Fruit fly (Drosophila melanogaster) whole organism, embryonic: ENCODE results near the gene mnd.

Experiments
- ATbp ChIP-seq: fragments of 200-800 bp; sonication (Bioruptor generic); optimal IDR thresholded peaks from 2 replicates; lab custom pipeline; 2017; ENCODE audit warnings: missing biosample characterization, mild to moderate bottlenecking, missing genetic modification characterization, missing genetic modification reagents
- Adf1 ChIP-seq: fragments of 200-800 bp; sonication (Bioruptor generic); IDR thresholded peaks from 2 replicates; pipeline ENCODE4 v1.3.6; 2022; ENCODE audit warnings: missing biosample characterization, missing genetic modification characterization
- Asciz ChIP-seq: fragments of 200-800 bp; sonication (Bioruptor generic); optimal IDR thresholded peaks from 2 replicates; lab custom pipeline; 2017; ENCODE audit warnings: missing biosample characterization, mild to moderate bottlenecking, missing genetic modification characterization, missing genetic modification reagents
- BtbVII ChIP-seq: fragments of 200-800 bp; sonication (Bioruptor generic); optimal IDR thresholded peaks from 3 replicates; lab custom pipeline; 2017; ENCODE audit warnings: missing biosample characterization, mild to moderate bottlenecking, missing genetic modification characterization
- CG10267 ChIP-seq: fragments of 200-800 bp; sonication (Bioruptor generic); optimal IDR thresholded peaks from 2 replicates; lab custom pipeline; 2018; ENCODE audit warnings: missing biosample characterization, mild to moderate bottlenecking, missing genetic modification characterization, moderate library complexity
- CG12769 ChIP-seq: fragments of 200-800 bp; sonication (Bioruptor generic); optimal IDR thresholded peaks from 2 replicates; lab custom pipeline; 2019; ENCODE audit warnings: missing biosample characterization, mild to moderate bottlenecking, missing genetic modification characterization, moderate library complexity
- CG1529 ChIP-seq: fragments of 200-800 bp; sonication (Bioruptor generic); optimal IDR thresholded peaks from 3 replicates; lab custom pipeline; 2018; ENCODE audit warnings: missing biosample characterization, missing genetic modification characterization
- CG17612 ChIP-seq: fragments of 200-800 bp; sonication (Bioruptor generic); IDR thresholded peaks from 2 replicates; pipeline ENCODE4 v1.3.6; 2022; ENCODE audit warnings: missing biosample characterization, missing genetic modification characterization
- CG18599 ChIP-seq: fragments of 200-800 bp; sonication (Bioruptor generic); optimal IDR thresholded peaks from 3 replicates; lab custom pipeline; 2017; ENCODE audit warnings: missing biosample characterization, missing genetic modification characterization, mild to moderate bottlenecking, moderate library complexity, missing genetic modification reagents
- CG2129 ChIP-seq: fragments of 200-800 bp; sonication (Bioruptor generic); IDR thresholded peaks from 2 replicates; pipeline ENCODE4 v1.3.6; 2022; ENCODE audit warnings: missing biosample characterization, missing genetic modification characterization; ENCODE audit not compliant: partially characterized antibody
- CG2678 ChIP-seq: fragments of 200-800 bp; sonication (Bioruptor generic); optimal IDR thresholded peaks from 3 replicates; lab custom pipeline; 2019; ENCODE audit warnings: missing biosample characterization, mild to moderate bottlenecking, missing genetic modification characterization, moderate library complexity
- CG2712 ChIP-seq: fragments of 200-800 bp; optimal IDR thresholded peaks from 3 replicates; lab custom pipeline; 2019; ENCODE audit warnings: missing biosample characterization, mild to moderate bottlenecking, missing genetic modification characterization, moderate library complexity
- CG31224 ChIP-seq: fragments of 200-800 bp; sonication (Bioruptor generic); IDR thresholded peaks from 2 replicates; pipeline ENCODE4 v1.3.6; 2022; ENCODE audit warnings: missing biosample characterization, missing genetic modification characterization
- CG31388 ChIP-seq: fragments of 200-800 bp; sonication (Bioruptor generic); optimal IDR thresholded peaks from 2 replicates; lab custom pipeline; 2016; ENCODE audit warnings: missing biosample characterization, missing genetic modification characterization
- CG32772 ChIP-seq: fragments of 200-800 bp; sonication (Bioruptor generic); IDR thresholded peaks from 2 replicates; pipeline ENCODE4 v1.3.6; 2022; ENCODE audit warnings: missing biosample characterization, missing genetic modification characterization
- CG3847 ChIP-seq: fragments of 200-800 bp; sonication (Bioruptor generic); IDR thresholded peaks from 2 replicates; pipeline ENCODE4 v1.3.6; 2022; ENCODE audit warnings: missing biosample characterization, missing genetic modification characterization
- CG6791 ChIP-seq: fragments of 200-800 bp; sonication (Bioruptor generic); IDR thresholded peaks from 3 replicates; pipeline ENCODE4 v1.3.6; 2022; ENCODE audit warnings: missing biosample characterization, missing genetic modification characterization; ENCODE audit not compliant: partially characterized antibody
- CG6813 ChIP-seq: fragments of 200-800 bp; sonication (Bioruptor generic); optimal IDR thresholded peaks from 2 replicates; lab custom pipeline; 2017; ENCODE audit warnings: missing biosample characterization, missing genetic modification characterization, mild to moderate bottlenecking, moderate library complexity, missing genetic modification reagents
- CG7987 ChIP-seq: fragments of 200-800 bp; sonication (Bioruptor generic); optimal IDR thresholded peaks from 2 replicates; lab custom pipeline; 2018; ENCODE audit warnings: missing biosample characterization, mild to moderate bottlenecking, missing genetic modification characterization, moderate library complexity
- CG8478 ChIP-seq: fragments of >200 bp; optimal IDR thresholded peaks from 2 replicates; lab custom pipeline; 2018
- CG9817 ChIP-seq: fragments of 200-800 bp; sonication (Bioruptor generic); optimal IDR thresholded peaks from 2 replicates; lab custom pipeline; 2018; ENCODE audit warnings: missing biosample characterization, mild to moderate bottlenecking, missing genetic modification characterization, moderate library complexity
- CkIIα-i1 ChIP-seq: fragments of 200-800 bp; sonication (Bioruptor generic); IDR thresholded peaks from 2 replicates; pipeline ENCODE4 v1.3.6; 2022; ENCODE audit warnings: missing biosample characterization, missing genetic modification characterization
- CrebB ChIP-seq: fragments of 200-800 bp; sonication (Bioruptor generic); optimal IDR thresholded peaks from 3 replicates; lab custom pipeline; 2018; ENCODE audit warnings: missing biosample characterization, mild to moderate bottlenecking, missing genetic modification characterization
- Dfd ChIP-seq, 2 experiments: fragments of >200 bp; optimal IDR thresholded peaks; 2 replicates each; lab custom pipeline; 2017; ENCODE audit warnings: missing biosample characterization in 2 of 2, missing genetic modification characterization in 2 of 2
- E2f2 ChIP-seq: fragments of 200-800 bp; sonication (Bioruptor generic); IDR thresholded peaks from 2 replicates; pipeline ENCODE4 v1.3.6; 2022; ENCODE audit warnings: missing biosample characterization, missing genetic modification characterization
- Hand ChIP-seq: fragments of 200-800 bp; sonication (Bioruptor generic); optimal IDR thresholded peaks from 2 replicates; lab custom pipeline; 2017; ENCODE audit warnings: mild to moderate bottlenecking, missing biosample characterization, missing genetic modification reagents, missing genetic modification characterization
- Lhr ChIP-seq: fragments of 200-800 bp; sonication (Bioruptor generic); optimal IDR thresholded peaks from 3 replicates; lab custom pipeline; 2017; ENCODE audit warnings: mild to moderate bottlenecking, missing biosample characterization, missing genetic modification reagents, missing genetic modification characterization
- Myb ChIP-seq: fragments of 200-800 bp; sonication (Bioruptor generic); optimal IDR thresholded peaks from 2 replicates; lab custom pipeline; 2016; ENCODE audit warnings: missing biosample characterization, missing genetic modification characterization
- Neu2 ChIP-seq: fragments of 200-800 bp; sonication (Bioruptor generic); optimal IDR thresholded peaks from 3 replicates; lab custom pipeline; 2016; ENCODE audit warnings: missing biosample characterization, missing genetic modification characterization, borderline replicate concordance
- Sin3A ChIP-seq: fragments of >200 bp; optimal IDR thresholded peaks from 2 replicates; lab custom pipeline; 2018
- Xrp1 ChIP-seq: fragments of 200-800 bp; sonication (Bioruptor generic); IDR thresholded peaks from 2 replicates; pipeline ENCODE4 v1.3.6; 2022; ENCODE audit warnings: missing biosample characterization, missing genetic modification characterization
- YL-1 ChIP-seq: fragments of 200-800 bp; sonication (Bioruptor generic); optimal IDR thresholded peaks from 3 replicates; lab custom pipeline; 2017; ENCODE audit warnings: missing biosample characterization, mild to moderate bottlenecking, missing genetic modification characterization
- ara ChIP-seq: fragments of 200-800 bp; sonication (Bioruptor generic); IDR thresholded peaks from 2 replicates; pipeline ENCODE4 v1.3.6; 2022; ENCODE audit warnings: missing biosample characterization, missing genetic modification characterization
- bab2 ChIP-seq: fragments of 200-800 bp; sonication (Bioruptor generic); optimal IDR thresholded peaks from 2 replicates; lab custom pipeline; 2016; ENCODE audit warnings: missing biosample characterization, missing genetic modification characterization
- bbx ChIP-seq: fragments of 200-800 bp; sonication (Bioruptor generic); IDR thresholded peaks from 2 replicates; pipeline ENCODE4 v1.3.6; 2022; ENCODE audit warnings: missing biosample characterization, missing genetic modification characterization; ENCODE audit not compliant: partially characterized antibody
- cato ChIP-seq: fragments of 200-800 bp; sonication (Bioruptor generic); optimal IDR thresholded peaks from 2 replicates; lab custom pipeline; 2016; ENCODE audit warnings: missing biosample characterization, missing genetic modification characterization, borderline replicate concordance
- dysf ChIP-seq: fragments of 200-800 bp; sonication (Bioruptor generic); IDR thresholded peaks from 3 replicates; pipeline ENCODE4 v1.3.6; 2022; ENCODE audit warnings: missing biosample characterization, missing genetic modification characterization
- fd102C ChIP-seq: fragments of 200-800 bp; sonication (Bioruptor generic); optimal IDR thresholded peaks from 2 replicates; lab custom pipeline; 2018; ENCODE audit warnings: missing biosample characterization, mild to moderate bottlenecking, missing genetic modification characterization, moderate library complexity
- fd64A ChIP-seq: fragments of 200-800 bp; sonication (Bioruptor generic); optimal IDR thresholded peaks from 3 replicates; lab custom pipeline; 2018; ENCODE audit warnings: missing biosample characterization, mild to moderate bottlenecking, missing genetic modification characterization
- hb ChIP-seq: fragments of 200-800 bp; sonication (Bioruptor generic); IDR thresholded peaks from 3 replicates; pipeline ENCODE4 v1.3.6; 2022; ENCODE audit warnings: missing biosample characterization, missing genetic modification characterization; ENCODE audit not compliant: partially characterized antibody
- her ChIP-seq: fragments of 200-800 bp; sonication (Bioruptor generic); optimal IDR thresholded peaks from 2 replicates; lab custom pipeline; 2016; ENCODE audit warnings: missing biosample characterization, missing genetic modification characterization
- kah ChIP-seq: fragments of 200-800 bp; sonication (Bioruptor generic); optimal IDR thresholded peaks from 2 replicates; lab custom pipeline; 2018; ENCODE audit warnings: missing biosample characterization, mild to moderate bottlenecking, missing genetic modification characterization
- knrl ChIP-seq: fragments of 200-800 bp; sonication (Bioruptor generic); IDR thresholded peaks from 3 replicates; pipeline ENCODE4 v1.3.6; 2022; ENCODE audit warnings: missing biosample characterization, missing genetic modification characterization; ENCODE audit not compliant: partially characterized antibody
- lab ChIP-seq: fragments of 200-800 bp; sonication (Bioruptor generic); optimal IDR thresholded peaks from 3 replicates; lab custom pipeline; 2017; ENCODE audit warnings: missing biosample characterization, missing genetic modification characterization, mild to moderate bottlenecking, moderate library complexity, missing genetic modification reagents
- odd ChIP-seq: fragments of 200-800 bp; sonication (Bioruptor generic); optimal IDR thresholded peaks from 2 replicates; lab custom pipeline; 2017; ENCODE audit warnings: missing biosample characterization, mild to moderate bottlenecking, missing genetic modification characterization
- otp ChIP-seq: fragments of 200-800 bp; sonication (Bioruptor generic); IDR thresholded peaks from 3 replicates; pipeline ENCODE4, ENCODE4 v1.3.6; 2022; ENCODE audit warnings: missing biosample characterization, missing genetic modification characterization
- p53 ChIP-seq: fragments of 200-800 bp; sonication (Bioruptor generic); optimal IDR thresholded peaks from 2 replicates; lab custom pipeline; 2016; ENCODE audit warnings: missing biosample characterization, missing genetic modification characterization
- schlank ChIP-seq: fragments of 200-800 bp; sonication (Bioruptor generic); optimal IDR thresholded peaks from 2 replicates; lab custom pipeline; 2018; ENCODE audit warnings: missing biosample characterization, mild to moderate bottlenecking, missing genetic modification characterization
- so ChIP-seq: fragments of 200-800 bp; sonication (Bioruptor generic); IDR thresholded peaks from 3 replicates; pipeline ENCODE4 v1.3.6; 2022; ENCODE audit warnings: missing biosample characterization, missing genetic modification characterization
- ssp ChIP-seq: fragments of 200-800 bp; sonication (Bioruptor generic); IDR thresholded peaks from 2 replicates; pipeline ENCODE4 v1.3.6; 2022; ENCODE audit warnings: missing biosample characterization, missing genetic modification characterization
- tap ChIP-seq: fragments of 200-800 bp; optimal IDR thresholded peaks from 3 replicates; lab custom pipeline; 2019; ENCODE audit warnings: missing biosample characterization, mild to moderate bottlenecking, missing genetic modification characterization, moderate library complexity
- tx ChIP-seq: fragments of 200-800 bp; sonication (Bioruptor generic); optimal IDR thresholded peaks from 2 replicates; lab custom pipeline; 2016; ENCODE audit warnings: missing biosample characterization, missing genetic modification characterization

The mnd gene

dm6 chr3L:14988231-14988630, 3.3 kb downstream of the mnd start (continued):
- TF ChIP-seq YL-1 (no peak), so (GFP tag; lab: Robert Waterston, UW) (no peak), CG2129 (GFP tag; lab: Robert Waterston, UW) (no peak), tx (GFP tag; lab: Kevin White, UChicago) (no peak), fd102C (GFP tag; lab: Kevin White, UChicago) (peak; percentile 46), CG2678 (tag; lab: Kevin White, UChicago) (peak; percentile 9), Xrp1 (GFP tag; lab: Robert Waterston, UW) (peak; percentile 40), ssp (GFP tag; lab: Robert Waterston, UW) (no peak), CG12769 (tag; lab: Kevin White, UChicago) (no peak), bbx (no peak), cato (no peak), CG2712 (tag; lab: Kevin White, UChicago) (no peak), otp (no peak), Adf1 (no peak), CkIIα-i1 (GFP tag; lab: Robert Waterston, UW) (no peak), CG6813 (GFP tag; lab: Kevin White, UChicago) (peak; percentile 48), ATbp (peak; percentile 37), kah (GFP tag; lab: Kevin White, UChicago) (peak; percentile 15), hb (GFP tag; lab: Robert Waterston, UW) (no peak), CG17612 (GFP tag; lab: Robert Waterston, UW) (no peak), odd (GFP tag; lab: Kevin White, UChicago) (no peak), her (no peak), CG9817 (tag; lab: Kevin White, UChicago) (no peak), fd64A (GFP tag; lab: Kevin White, UChicago) (peak; percentile 1), CG7987 (no peak), CG31224 (GFP tag; lab: Robert Waterston, UW) (no peak), CG6791 (GFP tag; lab: Robert Waterston, UW) (no peak), Lhr (GFP tag; lab: Kevin White, UChicago) (no peak), tap (tag; lab: Kevin White, UChicago) (no peak), schlank (tag; lab: Kevin White, UChicago) (no peak), CG10267 (no peak), Myb (GFP tag; lab: Kevin White, UChicago) (no peak), CG3847 (no peak), Dfd (GFP tag; optimal IDR thresholded peaks at IDR 0.05; lab: Kevin White, UChicago) (no peak), p53 (GFP tag; lab: Kevin White, UChicago) (no peak), Sin3A (lab: Kevin White, UChicago) (no peak), CrebB (tag; lab: Kevin White, UChicago) (no peak), CG31388 (GFP tag; lab: Kevin White, UChicago) (no peak), CG18599 (GFP tag; lab: Kevin White, UChicago) (peak; percentile 10), ara (GFP tag; lab: Robert Waterston, UW) (no peak), knrl (GFP tag; lab: Robert Waterston, UW) (no peak), CG32772 (GFP tag; lab: Robert Waterston, UW) (peak; percentile 45; the same call in 1 of the 2 replicates), Asciz (no peak), BtbVII (GFP tag; lab: Kevin White, UChicago) (peak; percentile 3), lab (GFP tag; lab: Kevin White, UChicago) (peak; percentile 55), E2f2 (no peak), Hand (GFP tag; lab: Kevin White, UChicago) (no peak), CG1529 (GFP tag; lab: Kevin White, UChicago) (no peak), Neu2 (no peak), CG8478 (lab: Kevin White, UChicago) (no peak), bab2 (GFP tag; lab: Kevin White, UChicago) (no peak), dysf (GFP tag; lab: Robert Waterston, UW) (no peak)
